Comparison of ENCODE assay signal across 4 worm cellular contexts in the genomic region with DNA sequence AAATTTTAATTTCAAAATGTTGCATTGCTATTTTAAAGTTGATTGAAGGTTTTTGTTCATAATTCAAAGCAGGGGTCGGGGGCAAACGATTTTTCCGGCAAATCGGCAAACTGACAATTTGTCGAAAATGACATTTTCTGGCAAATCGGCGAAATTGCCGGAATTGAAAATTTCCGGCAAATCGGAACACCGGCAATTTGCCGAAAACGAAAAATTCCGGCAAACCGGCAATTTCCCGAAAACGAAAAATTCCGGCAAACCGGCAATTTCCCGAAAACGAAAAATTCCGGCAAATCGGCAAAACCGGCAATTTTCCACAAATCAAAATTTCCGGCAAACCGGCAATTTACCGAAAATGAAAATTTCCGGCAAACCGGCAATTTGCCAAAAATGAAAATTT.
A peak's percentile ranks its signal among the peaks of the same experiment; 100 is the strongest.
TF ChIP-seq lines count a peak whose summit lies in the region.

No protein-coding gene starts in this region.

TF ChIP-seq in whole organism, L1 larva, 84 proteins besides CTCF, POLR2A, EP300 and RAD21:
- no peak for TF ChIP-seq ceh-88 (GFP tag; IDR thresholded peaks at IDR 0.05; lab: Robert Waterston, UW)
- peak; percentile 7 for TF ChIP-seq ama-1 (optimal IDR thresholded peaks at IDR 0.05; lab: Kevin White, UChicago)
- TF ChIP-seq tlp-1 (tag; optimal IDR thresholded peaks at IDR 0.05; lab: Kevin White, UChicago), result no peak
- TF ChIP-seq efl-1 (optimal IDR thresholded peaks at IDR 0.05; lab: Kevin White, UChicago), result no peak
- TF ChIP-seq efl-1 (GFP tag; optimal IDR thresholded peaks at IDR 0.05 in 1 of 2; lab: Kevin White, UChicago), result peak in 1 of 2 experiments; percentile 2

TF ChIP-seq in whole organism, L2 larva, 48 proteins besides CTCF, POLR2A, EP300 and RAD21:
- TF ChIP-seq Y55F3AM.14 (GFP tag; optimal IDR thresholded peaks at IDR 0.05; lab: Kevin White, UChicago), result peak; percentile 27
- no peak for TF ChIP-seq sma-3 (GFP tag; optimal IDR thresholded peaks at IDR 0.05; lab: Kevin White, UChicago)

TF ChIP-seq in whole organism, L4 larva, 104 proteins besides CTCF, POLR2A, EP300 and RAD21 (continues in another document):
- TF ChIP-seq skn-1 (tag; optimal IDR thresholded peaks at IDR 0.05; lab: Kevin White, UChicago) (no peak), lsy-2 (tag; optimal IDR thresholded peaks at IDR 0.05; lab: Kevin White, UChicago) (no peak), unc-39 (tag; optimal IDR thresholded peaks at IDR 0.05; lab: Kevin White, UChicago) (no peak), daf-8 (GFP tag; IDR thresholded peaks at IDR 0.05; lab: Robert Waterston, UW) (no peak), nhr-77 (tag; optimal IDR thresholded peaks at IDR 0.05; lab: Kevin White, UChicago) (no peak), jun-1 (tag; optimal IDR thresholded peaks at IDR 0.05; lab: Kevin White, UChicago) (no peak), dmd-6 (GFP tag; IDR thresholded peaks at IDR 0.05; lab: Robert Waterston, UW) (peak; percentile 45), unc-130 (GFP tag; optimal IDR thresholded peaks at IDR 0.05; lab: Kevin White, UChicago) (no peak), T20F7.1 (GFP tag; optimal IDR thresholded peaks at IDR 0.05; lab: Kevin White, UChicago) (no peak), T26A8.4 (GFP tag; IDR thresholded peaks at IDR 0.05; lab: Robert Waterston, UW) (peak; percentile 66), rbr-2 (tag; optimal IDR thresholded peaks at IDR 0.05; lab: Kevin White, UChicago) (no peak), sdz-12 (GFP tag; optimal IDR thresholded peaks at IDR 0.05; lab: Kevin White, UChicago) (no peak), mxl-2 (GFP tag; conservative IDR thresholded peaks at IDR 0.05; lab: Robert Waterston, UW) (no peak), F10B5.3 (tag; optimal IDR thresholded peaks at IDR 0.05; lab: Kevin White, UChicago) (no peak), lin-38 (GFP tag; IDR thresholded peaks at IDR 0.05; lab: Robert Waterston, UW) (no peak), ceh-82 (tag; optimal IDR thresholded peaks at IDR 0.05; lab: Kevin White, UChicago) (no peak), F49E8.2 (tag; optimal IDR thresholded peaks at IDR 0.05; lab: Kevin White, UChicago; ENCODE audit: borderline replicate concordance) (no peak), lin-29 (GFP tag; IDR thresholded peaks at IDR 0.05; lab: Robert Waterston, UW) (peak; percentile 46; the same call in 1 of the 2 replicates), ctbp-1 (GFP tag; IDR thresholded peaks at IDR 0.05; lab: Robert Waterston, UW) (0 out of 2 replicates have a peak, but pooled peaks have one; percentile 28), daf-19 (GFP tag; conservative IDR thresholded peaks at IDR 0.05; lab: Robert Waterston, UW) (no peak), lin-1 (GFP tag; IDR thresholded peaks at IDR 0.05; lab: Robert Waterston, UW) (no peak), hlh-30 (tag; optimal IDR thresholded peaks at IDR 0.05; lab: Kevin White, UChicago; ENCODE audit: insufficient read depth) (no peak), lim-7 (GFP tag; IDR thresholded peaks at IDR 0.05; lab: Robert Waterston, UW) (no peak), ZK546.5 (tag; optimal IDR thresholded peaks at IDR 0.05; lab: Kevin White, UChicago) (no peak), mep-1 (tag; optimal IDR thresholded peaks at IDR 0.05; lab: Kevin White, UChicago) (no peak), mxl-3 (GFP tag; optimal IDR thresholded peaks at IDR 0.05; lab: Kevin White, UChicago) (no peak), gei-8 (GFP tag; optimal IDR thresholded peaks at IDR 0.05; lab: Kevin White, UChicago) (peak; percentile 56), F44E2.7 (GFP tag; IDR thresholded peaks at IDR 0.05; lab: Robert Waterston, UW) (no peak), ceh-20 (GFP tag; IDR thresholded peaks at IDR 0.05; lab: Robert Waterston, UW) (no peak), hlh-11 (tag; optimal IDR thresholded peaks at IDR 0.05; lab: Kevin White, UChicago) (no peak), egl-27 (tag; optimal IDR thresholded peaks at IDR 0.05; lab: Kevin White, UChicago) (no peak), Y48G9A.11 (GFP tag; IDR thresholded peaks at IDR 0.05; lab: Robert Waterston, UW) (no peak), egl-43 (GFP tag; IDR thresholded peaks at IDR 0.05; lab: Robert Waterston, UW) (peak; percentile 47; the same call in 1 of the 2 replicates), zip-2 (tag; optimal IDR thresholded peaks at IDR 0.05; lab: Kevin White, UChicago) (no peak), madf-5 (GFP tag; IDR thresholded peaks at IDR 0.05; lab: Robert Waterston, UW) (0 out of 4 replicates have a peak, but pooled peaks of 1 of the 2 experiments have one; percentile 62), ces-1 (GFP tag; optimal IDR thresholded peaks at IDR 0.05; lab: Kevin White, UChicago) (no peak), zfp-2 (tag; optimal IDR thresholded peaks at IDR 0.05; lab: Kevin White, UChicago) (no peak), ztf-7 (tag; optimal IDR thresholded peaks at IDR 0.05; lab: Kevin White, UChicago) (no peak), nhr-237 (tag; optimal IDR thresholded peaks at IDR 0.05; lab: Kevin White, UChicago) (no peak), nhr-76 (tag; optimal IDR thresholded peaks at IDR 0.05; lab: Kevin White, UChicago) (no peak), ZK337.2 (GFP tag; IDR thresholded peaks at IDR 0.05; lab: Robert Waterston, UW) (no peak)

TF ChIP-seq in whole organism, young adult, 124 proteins besides CTCF, POLR2A, EP300 and RAD21:
- TF ChIP-seq fkh-3 (tag; optimal IDR thresholded peaks at IDR 0.05; lab: Kevin White, UChicago) (peak; percentile 61), aptf-3 (GFP tag; IDR thresholded peaks at IDR 0.05; lab: Robert Waterston, UW) (peak; percentile 68; the same call in 1 of the 2 replicates), mcd-1 (GFP tag; IDR thresholded peaks at IDR 0.05; lab: Robert Waterston, UW) (peak; percentile 62; the same call in 1 of the 2 replicates), F23B12.7 (tag; optimal IDR thresholded peaks at IDR 0.05; lab: Kevin White, UChicago; ENCODE audit: insufficient read depth) (no peak), lin-26 (GFP tag; IDR thresholded peaks at IDR 0.05; lab: Robert Waterston, UW) (0 out of 2 replicates have a peak, but pooled peaks have one; percentile 36), K11D2.4 (GFP tag; IDR thresholded peaks at IDR 0.05; lab: Robert Waterston, UW) (peak; percentile 59; the same call in 1 of the 2 replicates), gei-17 (GFP tag; optimal IDR thresholded peaks at IDR 0.05; lab: Kevin White, UChicago) (peak; percentile 30), F39B2.1 (GFP tag; IDR thresholded peaks at IDR 0.05; lab: Robert Waterston, UW) (0 out of 2 replicates have a peak, but pooled peaks have one; percentile 24), cebp-1 (GFP tag; IDR thresholded peaks at IDR 0.05; lab: Robert Waterston, UW) (no peak), cebp-1 (tag; optimal IDR thresholded peaks at IDR 0.05; lab: Kevin White, UChicago) (peak; percentile 8), B0336.3 (GFP tag; IDR thresholded peaks at IDR 0.05; lab: Robert Waterston, UW) (peak; percentile 70; the same call in 1 of the 2 replicates), madf-6 (GFP tag; IDR thresholded peaks at IDR 0.05; lab: Robert Waterston, UW) (peak; percentile 45), chd-7 (tag; optimal IDR thresholded peaks at IDR 0.05; lab: Kevin White, UChicago) (peak; percentile 29), atf-7 (tag; optimal IDR thresholded peaks at IDR 0.05; lab: Kevin White, UChicago) (peak; percentile 31), B0035.1 (tag; optimal IDR thresholded peaks at IDR 0.05; lab: Kevin White, UChicago) (no peak), repo-1 (tag; optimal IDR thresholded peaks at IDR 0.05; lab: Kevin White, UChicago) (peak; percentile 68), snpc-1.3 (tag; optimal IDR thresholded peaks at IDR 0.05; lab: Kevin White, UChicago; ENCODE audit: insufficient read depth) (no peak), rec-8 (tag; optimal IDR thresholded peaks at IDR 0.05; lab: Kevin White, UChicago) (no peak), efl-1 (GFP tag; optimal IDR thresholded peaks at IDR 0.05; lab: Kevin White, UChicago) (no peak), tbp1 (GFP tag; optimal IDR thresholded peaks at IDR 0.05; lab: Kevin White, UChicago) (no peak), dox-1 (GFP tag; IDR thresholded peaks at IDR 0.05; lab: Robert Waterston, UW) (0 out of 2 replicates have a peak, but pooled peaks have one; percentile 12), ztf-3 (GFP tag; optimal IDR thresholded peaks at IDR 0.05; lab: Kevin White, UChicago) (peak; percentile 1), ceh-40 (GFP tag; IDR thresholded peaks at IDR 0.05; lab: Robert Waterston, UW) (no peak), cebp-2 (GFP tag; IDR thresholded peaks at IDR 0.05; lab: Robert Waterston, UW) (peak; percentile 70; the same call in 1 of the 2 replicates), Y53G8AR.9 (GFP tag; conservative IDR thresholded peaks at IDR 0.05; lab: Robert Waterston, UW) (peak; percentile 78; the same call in 1 of the 2 replicates), let-607 (tag; optimal IDR thresholded peaks at IDR 0.05; lab: Kevin White, UChicago) (no peak), unc-130 (GFP tag; optimal IDR thresholded peaks at IDR 0.05; lab: Kevin White, UChicago) (no peak), Y56A3A.18 (GFP tag; IDR thresholded peaks at IDR 0.05; lab: Robert Waterston, UW) (peak; percentile 81; the same call in 1 of the 2 replicates), nfyb-1 (GFP tag; IDR thresholded peaks at IDR 0.05; lab: Robert Waterston, UW) (0 out of 2 replicates have a peak, but pooled peaks have one; percentile 69), ceh-100 (GFP tag; IDR thresholded peaks at IDR 0.05; lab: Robert Waterston, UW) (0 out of 2 replicates have a peak, but pooled peaks have one; percentile 17), athp-1 (tag; optimal IDR thresholded peaks at IDR 0.05; lab: Kevin White, UChicago) (peak; percentile 26), hmg-20 (GFP tag; IDR thresholded peaks at IDR 0.05; lab: Robert Waterston, UW) (no peak)
TF ChIP-seq in whole organism, young adult: peak in this region for 21.
